Fruit fly (Drosophila melanogaster) whole organism, larva: ENCODE data around the gene fend.

Experiments used
- noc ChIP-seq: fragments of 200-800 bp; sonication (Bioruptor generic); optimal IDR thresholded peaks from 3 replicates; lab custom pipeline; 2019; ENCODE audit warnings: missing biosample characterization, mild to moderate bottlenecking, missing genetic modification characterization, moderate library complexity

fend gene

dm6 chrX:9141219-9141618 is 6.3 kb upstream of the fend start:
- TF ChIP-seq noc (tag; lab: Kevin White, UChicago): no peak

dm6 chrX:9139138-9139537 is 4.2 kb upstream of the fend start:
- TF ChIP-seq noc (tag; lab: Kevin White, UChicago): no peak

- TF ChIP-seq noc (tag; lab: Kevin White, UChicago): no peak
These were observed 2.1 kb upstream of the fend start for dm6 chrX:9136776-9137550.

dm6 chrX:9134241-9134849 is 554 bp downstream of the fend start:
- no peak for TF ChIP-seq noc (tag; lab: Kevin White, UChicago)

dm6 chrX:9133577-9134240 is 1.2 kb downstream of the fend start:
- no peak for TF ChIP-seq noc (tag; lab: Kevin White, UChicago)

- no peak for TF ChIP-seq noc (tag; lab: Kevin White, UChicago)
These were observed 2.2 kb downstream of the fend start for dm6 chrX:9132589-9133237.

- TF ChIP-seq noc (tag; lab: Kevin White, UChicago): no peak
These were observed 3.4 kb downstream of the fend start for dm6 chrX:9131523-9131922.

- no peak for TF ChIP-seq noc (tag; lab: Kevin White, UChicago)
These were observed 4.7 kb downstream of the fend start for dm6 chrX:9130243-9130642.

dm6 chrX:9129436-9129835 is 5.5 kb downstream of the fend start:
- no peak for TF ChIP-seq noc (tag; lab: Kevin White, UChicago)

- no peak for TF ChIP-seq noc (tag; lab: Kevin White, UChicago)
These were observed 7.0 kb downstream of the fend start for dm6 chrX:9128012-9128280.

- TF ChIP-seq noc (tag; lab: Kevin White, UChicago): no peak
These were observed 7.5 kb downstream of the fend start for dm6 chrX:9127264-9128011.

dm6 chrX:9122492-9122891 is 12.4 kb downstream of the fend start:
- TF ChIP-seq noc (tag; lab: Kevin White, UChicago): no peak

- TF ChIP-seq noc (tag; lab: Kevin White, UChicago): no peak
These were observed 13.8 kb downstream of the fend start for dm6 chrX:9120828-9121754.

dm6 chrX:9119671-9120364 is 15.1 kb downstream of the fend start:
- no peak for TF ChIP-seq noc (tag; lab: Kevin White, UChicago)
